Worm (Caenorhabditis elegans) whole organism, dauer: Measurements from ENCODE around the gene myo-2.

Experiments used
- unc-62 ChIP-seq: sonication (generic microtip); optimal IDR thresholded peaks from 2 replicates; lab custom pipeline; 2017; ENCODE audit warnings: missing biosample characterization, missing genetic modification reagents, missing genetic modification characterization

The myo-2 gene

ce11 chrX:12463504-12463903, 4.4 kb upstream of the myo-2 start, which contains the start of gene T18D3.5:
Gene T18D3.5 (plus strand): TSS chrX:12463804.
- no peak for TF ChIP-seq unc-62 (GFP tag; lab: Kevin White, UChicago)

ce11 chrX:12466769-12467168, 1.1 kb upstream of the myo-2 start, which contains the start of gene cdf-2:
Gene cdf-2 (minus strand): TSS chrX:12466917.
- TF ChIP-seq unc-62 (GFP tag; lab: Kevin White, UChicago) = no peak

ce11 chrX:12469846-12470245, 2.0 kb downstream of the myo-2 start:
- no peak for TF ChIP-seq unc-62 (GFP tag; lab: Kevin White, UChicago)

- TF ChIP-seq unc-62 (GFP tag; lab: Kevin White, UChicago) = no peak
Measured at ce11 chrX:12472232-12472631, 4.4 kb downstream of the myo-2 start.

ce11 chrX:12476412-12476811, 8.6 kb downstream of the myo-2 start:
- TF ChIP-seq unc-62 (GFP tag; lab: Kevin White, UChicago) = no peak

ce11 chrX:12477341-12477740, 9.5 kb downstream of the myo-2 start, which contains the start of gene F45E6.1:
Gene F45E6.1 (minus strand): TSS chrX:12477441.
- TF ChIP-seq unc-62 (GFP tag; lab: Kevin White, UChicago) = no peak

- no peak for TF ChIP-seq unc-62 (GFP tag; lab: Kevin White, UChicago)
Measured at ce11 chrX:12478465-12478864, 10.6 kb downstream of the myo-2 start.

ce11 chrX:12479027-12479426, 11.2 kb downstream of the myo-2 start:
- TF ChIP-seq unc-62 (GFP tag; lab: Kevin White, UChicago) = no peak

- no peak for TF ChIP-seq unc-62 (GFP tag; lab: Kevin White, UChicago)
Measured at ce11 chrX:12480447-12480998, 12.7 kb downstream of the myo-2 start, which contains the start of gene atf-6. Gene atf-6 (plus strand): TSS chrX:12480948.

- no peak for TF ChIP-seq unc-62 (GFP tag; lab: Kevin White, UChicago)
Measured at ce11 chrX:12484078-12484477, 16.2 kb downstream of the myo-2 start.

ce11 chrX:12484749-12485148, 16.9 kb downstream of the myo-2 start, which contains the start of gene tbc-13:
Gene tbc-13 (plus strand): TSS chrX:12485049.
- TF ChIP-seq unc-62 (GFP tag; lab: Kevin White, UChicago) = no peak

ce11 chrX:12491138-12491537, 23.3 kb downstream of the myo-2 start:
- no peak for TF ChIP-seq unc-62 (GFP tag; lab: Kevin White, UChicago)

ce11 chrX:12492467-12492866, 24.6 kb downstream of the myo-2 start, which contains the start of gene lips-1:
Gene lips-1 (plus strand): TSS chrX:12492767.
- TF ChIP-seq unc-62 (GFP tag; lab: Kevin White, UChicago) = no peak

ce11 chrX:12500777-12501176, 32.9 kb downstream of the myo-2 start:
- TF ChIP-seq unc-62 (GFP tag; lab: Kevin White, UChicago) = no peak

ce11 chrX:12503288-12503803, 35.5 kb downstream of the myo-2 start, which contains the start of gene sdz-19:
Gene sdz-19 (minus strand): TSS chrX:12503338.
- TF ChIP-seq unc-62 (GFP tag; lab: Kevin White, UChicago) = no peak

- no peak for TF ChIP-seq unc-62 (GFP tag; lab: Kevin White, UChicago)
Measured at ce11 chrX:12509334-12509944, 41.6 kb downstream of the myo-2 start.
